Worm (Caenorhabditis elegans): ENCODE data around the gene nhr-231.

DNA sequence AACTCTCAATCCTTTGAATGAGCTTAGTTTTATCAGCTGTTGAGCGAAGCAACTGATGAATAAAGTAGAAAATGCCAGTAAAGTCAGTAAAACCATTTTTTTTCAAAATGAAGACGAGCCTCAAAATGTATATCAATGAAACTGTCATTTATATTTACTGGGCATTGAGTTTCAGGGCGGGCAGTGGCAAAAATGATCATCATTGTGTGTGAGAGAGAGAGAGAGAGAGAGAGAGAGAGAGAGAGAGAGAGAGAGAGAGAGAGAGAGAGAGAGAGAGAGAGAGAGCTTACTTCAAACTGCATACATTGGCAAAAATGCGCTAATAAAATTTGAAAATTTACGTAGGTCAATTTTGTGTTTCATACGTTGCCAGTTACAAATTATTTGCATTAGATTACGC lies 30.6 kb upstream of the nhr-231 start, which contains the start of gene F11D11.3:
- no peak for TF ChIP-seq aly-2 (tag; optimal IDR thresholded peaks at IDR 0.05)
- TF ChIP-seq fos-1 (tag; optimal IDR thresholded peaks at IDR 0.05) = no peak
- TF ChIP-seq F16B12.6 (tag; optimal IDR thresholded peaks at IDR 0.05) = no peak
- no peak for TF ChIP-seq ama-1 (optimal IDR thresholded peaks at IDR 0.05)
- TF ChIP-seq nhr-47 (tag; optimal IDR thresholded peaks at IDR 0.05) = no peak
- TF ChIP-seq nhr-12 (tag; optimal IDR thresholded peaks at IDR 0.05) = no peak
- no peak for TF ChIP-seq alr-1 (tag; optimal IDR thresholded peaks at IDR 0.05; ENCODE audit: borderline replicate concordance)
- no peak for TF ChIP-seq xbp-1 (tag; optimal IDR thresholded peaks at IDR 0.05)
- no peak for TF ChIP-seq lin-39 (tag; optimal IDR thresholded peaks at IDR 0.05)
- no peak for TF ChIP-seq lin-35 (GFP tag; optimal IDR thresholded peaks at IDR 0.05)
